Fruit fly (Drosophila melanogaster) whole organism, embryonic: ENCODE measurements around the gene mRpL13.

Experiments
- Adf1 ChIP-seq: fragments of 200-800 bp; sonication (Bioruptor generic); IDR thresholded peaks from 2 replicates; pipeline ENCODE4 v1.3.6; 2022; ENCODE audit warnings: missing biosample characterization, missing genetic modification characterization
- B-H1 ChIP-seq: fragments of 200-800 bp; sonication (Bioruptor generic); IDR thresholded peaks from 3 replicates; pipeline ENCODE4 v1.3.6; 2022; ENCODE audit warnings: missing biosample characterization, missing genetic modification characterization
- Bdp1 ChIP-seq: fragments of 200-800 bp; sonication (Bioruptor generic); optimal IDR thresholded peaks from 3 replicates; lab custom pipeline; 2016; ENCODE audit warnings: missing biosample characterization, missing genetic modification characterization
- Blimp-1 ChIP-seq: fragments of 200-800 bp; sonication (Bioruptor generic); optimal IDR thresholded peaks from 3 replicates; lab custom pipeline; 2018; ENCODE audit warnings: missing biosample characterization, missing genetic modification characterization, mild to moderate bottlenecking, moderate library complexity, missing genetic modification reagents
- CG10366 ChIP-seq: fragments of 200-800 bp; sonication (Bioruptor generic); IDR thresholded peaks from 2 replicates; pipeline ENCODE4 v1.3.6; 2022; ENCODE audit warnings: missing biosample characterization, missing genetic modification characterization
- CG11456 ChIP-seq: fragments of 200-800 bp; sonication (Bioruptor generic); IDR thresholded peaks from 3 replicates; pipeline ENCODE4 v1.3.6; 2022; ENCODE audit warnings: missing biosample characterization, missing genetic modification characterization
- CG12391 ChIP-seq: fragments of 200-800 bp; sonication (Bioruptor generic); optimal IDR thresholded peaks from 3 replicates; lab custom pipeline; 2018; ENCODE audit warnings: missing biosample characterization, mild to moderate bottlenecking, missing genetic modification characterization, moderate library complexity
- CG13123 ChIP-seq: fragments of 200-800 bp; sonication (Bioruptor generic); optimal IDR thresholded peaks from 2 replicates; lab custom pipeline; 2016; ENCODE audit warnings: missing biosample characterization, missing genetic modification characterization
- CG13775 ChIP-seq: fragments of 200-800 bp; sonication (Bioruptor generic); optimal IDR thresholded peaks from 3 replicates; lab custom pipeline; 2017; ENCODE audit warnings: missing biosample characterization, mild to moderate bottlenecking, missing genetic modification characterization
- CG15479 ChIP-seq: fragments of 200-800 bp; sonication (Bioruptor generic); optimal IDR thresholded peaks from 3 replicates; lab custom pipeline; 2019; ENCODE audit warnings: missing biosample characterization, mild to moderate bottlenecking, missing genetic modification characterization, moderate library complexity
- CG17802 ChIP-seq: fragments of 200-800 bp; sonication (Bioruptor generic); optimal IDR thresholded peaks from 2 replicates; lab custom pipeline; 2018; ENCODE audit warnings: missing biosample characterization, mild to moderate bottlenecking, missing genetic modification characterization, moderate library complexity
- CG30020 ChIP-seq: fragments of 200-800 bp; optimal IDR thresholded peaks from 2 replicates; lab custom pipeline; 2019; ENCODE audit warnings: missing biosample characterization, mild to moderate bottlenecking, missing genetic modification characterization, moderate library complexity
- CG4328 ChIP-seq: fragments of 200-800 bp; sonication (Bioruptor generic); optimal IDR thresholded peaks from 3 replicates; lab custom pipeline; 2017; ENCODE audit warnings: missing biosample characterization, missing genetic modification reagents, missing genetic modification characterization
- CG4404 ChIP-seq: fragments of 200-800 bp; sonication (Bioruptor generic); IDR thresholded peaks from 2 replicates; pipeline ENCODE4 v1.3.6; 2022; ENCODE audit warnings: missing biosample characterization, missing genetic modification characterization
- CG6654 ChIP-seq: fragments of 200-800 bp; sonication (Bioruptor generic); optimal IDR thresholded peaks from 2 replicates; lab custom pipeline; 2017; ENCODE audit warnings: missing biosample characterization, mild to moderate bottlenecking, missing genetic modification characterization
- CG6791 ChIP-seq: fragments of 200-800 bp; sonication (Bioruptor generic); IDR thresholded peaks from 3 replicates; pipeline ENCODE4 v1.3.6; 2022; ENCODE audit warnings: missing biosample characterization, missing genetic modification characterization; ENCODE audit not compliant: partially characterized antibody
- CG7372 ChIP-seq: fragments of 200-800 bp; sonication (Bioruptor generic); IDR thresholded peaks from 2 replicates; pipeline ENCODE4 v1.3.6; 2022; ENCODE audit warnings: missing biosample characterization, missing genetic modification characterization
- CG9876 ChIP-seq: fragments of 200-800 bp; sonication (Bioruptor generic); optimal IDR thresholded peaks from 2 replicates; lab custom pipeline; 2016; ENCODE audit warnings: missing biosample characterization, missing genetic modification characterization
- Camta ChIP-seq: fragments of 200-800 bp; sonication (Bioruptor generic); optimal IDR thresholded peaks from 2 replicates; lab custom pipeline; 2016; ENCODE audit warnings: missing biosample characterization, missing genetic modification characterization
- Dek ChIP-seq: fragments of 200-800 bp; sonication (Bioruptor generic); optimal IDR thresholded peaks from 3 replicates; lab custom pipeline; 2019; ENCODE audit warnings: missing biosample characterization, mild to moderate bottlenecking, missing genetic modification characterization, moderate library complexity
- Dfd ChIP-seq, 2 experiments: fragments of >200 bp; optimal IDR thresholded peaks; 2 replicates each; lab custom pipeline; 2017; ENCODE audit warnings: missing biosample characterization in 2 of 2, missing genetic modification characterization in 2 of 2
- Dll ChIP-seq: fragments of 200-800 bp; sonication (Bioruptor generic); IDR thresholded peaks from 4 replicates; pipeline ENCODE4 v1.3.6; 2022; ENCODE audit warnings: missing biosample characterization, missing genetic modification characterization; ENCODE audit not compliant: partially characterized antibody
- E2f2 ChIP-seq: fragments of 200-800 bp; sonication (Bioruptor generic); IDR thresholded peaks from 2 replicates; pipeline ENCODE4 v1.3.6; 2022; ENCODE audit warnings: missing biosample characterization, missing genetic modification characterization
- ERR ChIP-seq: fragments of 200-800 bp; sonication (Bioruptor generic); optimal IDR thresholded peaks from 2 replicates; lab custom pipeline; 2016; ENCODE audit warnings: missing biosample characterization, missing genetic modification characterization
- Ets97D ChIP-seq: fragments of 200-800 bp; sonication (Bioruptor generic); optimal IDR thresholded peaks from 3 replicates; lab custom pipeline; 2016; ENCODE audit warnings: missing biosample characterization, missing genetic modification characterization
- GATAe ChIP-seq: fragments of 200-800 bp; sonication (Bioruptor generic); conservative IDR thresholded peaks from 2 replicates; pipeline ENCODE4 v1.3.6; 2022; ENCODE audit warnings: missing biosample characterization, missing genetic modification characterization
- HHEX ChIP-seq: fragments of 200-800 bp; sonication (Bioruptor generic); optimal IDR thresholded peaks from 3 replicates; lab custom pipeline; 2017; ENCODE audit warnings: missing biosample characterization, mild to moderate bottlenecking, missing genetic modification characterization, missing genetic modification reagents
- HLH54F ChIP-seq: fragments of 200-800 bp; sonication (Bioruptor generic); optimal IDR thresholded peaks from 3 replicates; lab custom pipeline; 2016; ENCODE audit warnings: missing biosample characterization, missing genetic modification characterization
- HLHmδ ChIP-seq: fragments of 200-800 bp; sonication (Bioruptor generic); optimal IDR thresholded peaks from 2 replicates; lab custom pipeline; 2018; ENCODE audit warnings: missing biosample characterization, mild to moderate bottlenecking, missing genetic modification characterization, moderate library complexity
- Hand ChIP-seq: fragments of 200-800 bp; sonication (Bioruptor generic); optimal IDR thresholded peaks from 2 replicates; lab custom pipeline; 2017; ENCODE audit warnings: mild to moderate bottlenecking, missing biosample characterization, missing genetic modification reagents, missing genetic modification characterization
- HmgD ChIP-seq: fragments of 200-800 bp; sonication (Bioruptor generic); optimal IDR thresholded peaks from 3 replicates; lab custom pipeline; 2016; ENCODE audit warnings: missing biosample characterization, missing genetic modification characterization
- NC2β ChIP-seq: fragments of 200-800 bp; sonication (Bioruptor generic); optimal IDR thresholded peaks from 2 replicates; lab custom pipeline; 2016; ENCODE audit warnings: missing biosample characterization, missing genetic modification characterization
- NFAT ChIP-seq: fragments of 200-800 bp; sonication (Bioruptor generic); IDR thresholded peaks from 2 replicates; pipeline ENCODE4 v1.3.6; 2022; ENCODE audit warnings: missing biosample characterization, missing genetic modification characterization
- Oli ChIP-seq: fragments of 200-800 bp; sonication (Bioruptor generic); optimal IDR thresholded peaks from 2 replicates; lab custom pipeline; 2018; ENCODE audit warnings: missing biosample characterization, mild to moderate bottlenecking, missing genetic modification characterization, moderate library complexity
- Stat92E ChIP-seq, 3 experiments: fragments of >200 bp in 2 of 3; fragments of 200-800 bp in 1 of 3; sonication (Bioruptor generic) in 1 of 3; optimal IDR thresholded peaks; 2 replicates each; lab custom pipeline; 2017 to 2019; ENCODE audit warnings: missing biosample characterization in 3 of 3, missing genetic modification characterization in 3 of 3, mild to moderate bottlenecking in 1 of 3, moderate library complexity in 1 of 3
- Tbp ChIP-seq: fragments of >200 bp; optimal IDR thresholded peaks from 2 replicates; lab custom pipeline; 2018; ENCODE audit warnings: missing biosample characterization, missing genetic modification characterization
- croc ChIP-seq: fragments of 200-800 bp; sonication (Bioruptor generic); conservative IDR thresholded peaks from 3 replicates; pipeline ENCODE4 v1.3.6; 2022; ENCODE audit warnings: missing biosample characterization, missing genetic modification characterization
- dm ChIP-seq: fragments of 200-800 bp; sonication (Bioruptor generic); optimal IDR thresholded peaks from 3 replicates; lab custom pipeline; 2016; ENCODE audit warnings: missing biosample characterization, missing genetic modification characterization
- fd64A ChIP-seq: fragments of 200-800 bp; sonication (Bioruptor generic); optimal IDR thresholded peaks from 3 replicates; lab custom pipeline; 2018; ENCODE audit warnings: missing biosample characterization, mild to moderate bottlenecking, missing genetic modification characterization
- hth ChIP-seq: fragments of >200 bp; optimal IDR thresholded peaks from 2 replicates; lab custom pipeline; 2017; ENCODE audit warnings: inconsistent platforms
- kay ChIP-seq: fragments of 200-800 bp; sonication (Bioruptor generic); optimal IDR thresholded peaks from 2 replicates; lab custom pipeline; 2016; ENCODE audit warnings: missing biosample characterization, missing genetic modification characterization
- lab ChIP-seq: fragments of 200-800 bp; sonication (Bioruptor generic); optimal IDR thresholded peaks from 3 replicates; lab custom pipeline; 2017; ENCODE audit warnings: missing biosample characterization, missing genetic modification characterization, mild to moderate bottlenecking, moderate library complexity, missing genetic modification reagents
- pb ChIP-seq: fragments of 200-800 bp; sonication (Bioruptor generic); optimal IDR thresholded peaks from 3 replicates; lab custom pipeline; 2016; ENCODE audit warnings: missing biosample characterization, missing genetic modification characterization
- peb ChIP-seq: fragments of 200-800 bp; sonication (Bioruptor generic); IDR thresholded peaks from 2 replicates; pipeline ENCODE4 v1.3.6; 2022; ENCODE audit warnings: missing biosample characterization, missing genetic modification characterization
- salm ChIP-seq: fragments of 200-800 bp; sonication (Bioruptor generic); optimal IDR thresholded peaks from 2 replicates; lab custom pipeline; 2018; ENCODE audit warnings: missing biosample characterization, mild to moderate bottlenecking, missing genetic modification characterization
- slp2 ChIP-seq: fragments of 200-800 bp; sonication (Bioruptor generic); optimal IDR thresholded peaks from 2 replicates; lab custom pipeline; 2016; ENCODE audit warnings: missing biosample characterization, missing genetic modification characterization
- sna ChIP-seq: fragments of 200-800 bp; sonication (Bioruptor generic); IDR thresholded peaks from 2 replicates; pipeline ENCODE4 v1.3.6; 2022; ENCODE audit warnings: missing biosample characterization, missing genetic modification characterization; ENCODE audit not compliant: partially characterized antibody
- sob ChIP-seq: fragments of 200-800 bp; sonication (Bioruptor generic); IDR thresholded peaks from 2 replicates; pipeline ENCODE4 v1.3.6; 2022; ENCODE audit warnings: missing biosample characterization, missing genetic modification characterization
- tio ChIP-seq: fragments of 200-800 bp; sonication (Bioruptor generic); optimal IDR thresholded peaks from 2 replicates; lab custom pipeline; 2017; ENCODE audit warnings: missing biosample characterization, missing genetic modification characterization, inconsistent platforms
- toy ChIP-seq: fragments of 200-800 bp; sonication (Bioruptor generic); IDR thresholded peaks from 2 replicates; pipeline ENCODE4 v1.3.6; 2022; ENCODE audit warnings: missing biosample characterization, missing genetic modification characterization
- ttk ChIP-seq: fragments of 200-800 bp; sonication (Bioruptor generic); IDR thresholded peaks from 2 replicates; pipeline ENCODE4 v2.1.2; 2022; ENCODE audit warnings: missing biosample characterization, missing genetic modification characterization

Gene mRpL13

dm6 chr2L:18899254-18899653, 40.2 kb upstream of the mRpL13 start (continued):
- TF ChIP-seq CG4328 (GFP tag; lab: Kevin White, UChicago), result no peak
- peak; percentile 73 for TF ChIP-seq fd64A (GFP tag; lab: Kevin White, UChicago)
- peak; percentile 28 for TF ChIP-seq ERR (GFP tag; lab: Kevin White, UChicago)
- peak; percentile 51; the same call in 1 of the 2 replicates for TF ChIP-seq CG4404 (GFP tag; lab: Robert Waterston, UW)
- peak; percentile 55 for TF ChIP-seq CG17802 (tag; lab: Kevin White, UChicago)
- TF ChIP-seq croc (GFP tag; lab: Robert Waterston, UW), result peak; percentile 77
- peak; percentile 76 for TF ChIP-seq CG12391 (tag; lab: Kevin White, UChicago)
- no peak for TF ChIP-seq Dll (GFP tag; lab: Robert Waterston, UW)
- no peak for TF ChIP-seq HLHmδ (GFP tag; lab: Kevin White, UChicago)
- peak; percentile 65 for TF ChIP-seq Camta (GFP tag; lab: Kevin White, UChicago)
- TF ChIP-seq Ets97D (GFP tag; lab: Kevin White, UChicago), result no peak
- peak; percentile 47 for TF ChIP-seq salm (tag; lab: Kevin White, UChicago)
- no peak for TF ChIP-seq Dek
- peak; percentile 69 for TF ChIP-seq NC2β (GFP tag; lab: Kevin White, UChicago)
- TF ChIP-seq CG7372, result no peak
- TF ChIP-seq Hand (GFP tag; lab: Kevin White, UChicago), result no peak
- TF ChIP-seq Tbp (GFP tag; lab: Kevin White, UChicago), result no peak
- TF ChIP-seq GATAe (GFP tag; lab: Robert Waterston, UW), result no peak
- peak; percentile 23; the same call in 1 of the 2 replicates for TF ChIP-seq peb (GFP tag; lab: Robert Waterston, UW)
- TF ChIP-seq toy (GFP tag; lab: Robert Waterston, UW), result no peak
- TF ChIP-seq sna (GFP tag; lab: Robert Waterston, UW), result no peak
- TF ChIP-seq HHEX (GFP tag; lab: Kevin White, UChicago), result peak; percentile 31
- TF ChIP-seq Blimp-1 (GFP tag; lab: Kevin White, UChicago), result peak; percentile 84
- peak; percentile 26 for TF ChIP-seq CG30020 (tag; lab: Kevin White, UChicago)
- TF ChIP-seq HLH54F (GFP tag; lab: Kevin White, UChicago), result peak; percentile 10
- peak in 1 of 3 experiments; percentile 42 for TF ChIP-seq Stat92E (GFP tag; optimal IDR thresholded peaks at IDR 0.05; lab: Kevin White, UChicago)
- TF ChIP-seq dm (GFP tag; lab: Kevin White, UChicago), result peak; percentile 9
- TF ChIP-seq CG11456 (GFP tag; lab: Robert Waterston, UW), result no peak
- TF ChIP-seq HmgD, result no peak
- TF ChIP-seq CG6654 (GFP tag; lab: Kevin White, UChicago), result peak; percentile 52
- peak; percentile 59 for TF ChIP-seq CG10366
- TF ChIP-seq NFAT (GFP tag; lab: Robert Waterston, UW), result no peak
- TF ChIP-seq CG6791 (GFP tag; lab: Robert Waterston, UW), result no peak
- no peak; the same call in 1 of the 2 replicates for TF ChIP-seq sob (GFP tag; lab: Robert Waterston, UW)
- TF ChIP-seq CG9876, result no peak
- TF ChIP-seq ttk (GFP tag; lab: Robert Waterston, UW), result no peak; the same call in 1 of the 2 replicates
- TF ChIP-seq E2f2 (GFP tag; lab: Robert Waterston, UW), result peak; percentile 15; the same call in 1 of the 2 replicates
- no peak for TF ChIP-seq Dfd (GFP tag; optimal IDR thresholded peaks at IDR 0.05; lab: Kevin White, UChicago)
- peak; percentile 4 for TF ChIP-seq kay
- peak; percentile 18; the same call in 2 of the 3 replicates for TF ChIP-seq B-H1 (GFP tag; lab: Robert Waterston, UW)
- peak; percentile 80 for TF ChIP-seq slp2 (GFP tag; lab: Kevin White, UChicago)
- peak; percentile 29 for TF ChIP-seq pb (GFP tag; lab: Kevin White, UChicago)
- no peak for TF ChIP-seq CG15479 (GFP tag; lab: Kevin White, UChicago)
- peak; percentile 60 for TF ChIP-seq CG13775
- TF ChIP-seq Adf1, result no peak
- TF ChIP-seq lab, result no peak
- peak; percentile 44 for TF ChIP-seq tio (GFP tag; lab: Kevin White, UChicago)
- TF ChIP-seq CG13123 (GFP tag; lab: Kevin White, UChicago), result peak; percentile 43
- no peak for TF ChIP-seq hth
- peak; percentile 72 for TF ChIP-seq Oli
- TF ChIP-seq Bdp1 (GFP tag; lab: Kevin White, UChicago), result peak; percentile 50
